Fruit fly (Drosophila melanogaster) whole organism, embryonic: Measurements from ENCODE around the gene CG17364.
A peak's percentile ranks its signal among the peaks of the same experiment; 100 is the strongest.

ENCODE experiments used
- Adf1 ChIP-seq: fragments of 200-800 bp; sonication (Bioruptor generic); IDR thresholded peaks from 2 replicates; pipeline ENCODE4 v1.3.6; 2022; ENCODE audit warnings: missing biosample characterization, missing genetic modification characterization
- B-H1 ChIP-seq: fragments of 200-800 bp; sonication (Bioruptor generic); IDR thresholded peaks from 3 replicates; pipeline ENCODE4 v1.3.6; 2022; ENCODE audit warnings: missing biosample characterization, missing genetic modification characterization
- CG11504 ChIP-seq: fragments of 200-800 bp; sonication (Bioruptor generic); optimal IDR thresholded peaks from 3 replicates; lab custom pipeline; 2019; ENCODE audit warnings: missing biosample characterization, mild to moderate bottlenecking, missing genetic modification characterization, moderate library complexity
- CG11695 ChIP-seq: fragments of 200-800 bp; sonication (Bioruptor generic); IDR thresholded peaks from 3 replicates; pipeline ENCODE4 v1.3.6; 2022; ENCODE audit warnings: missing biosample characterization, missing genetic modification characterization
- CG12155 ChIP-seq: fragments of 200-800 bp; sonication (Bioruptor generic); optimal IDR thresholded peaks from 3 replicates; lab custom pipeline; 2016; ENCODE audit warnings: missing biosample characterization, missing genetic modification characterization
- CG13296 ChIP-seq: fragments of 200-800 bp; sonication (Bioruptor generic); optimal IDR thresholded peaks from 3 replicates; lab custom pipeline; 2018; ENCODE audit warnings: missing biosample characterization, mild to moderate bottlenecking, missing genetic modification characterization
- CG14667 ChIP-seq: fragments of 200-800 bp; sonication (Bioruptor generic); IDR thresholded peaks from 2 replicates; pipeline ENCODE4 v1.3.6; 2022; ENCODE audit warnings: missing biosample characterization, missing genetic modification characterization
- CG15011 ChIP-seq: fragments of 200-800 bp; sonication (Bioruptor generic); optimal IDR thresholded peaks from 3 replicates; lab custom pipeline; 2018; ENCODE audit warnings: missing biosample characterization, mild to moderate bottlenecking, missing genetic modification characterization
- CG16779 ChIP-seq: fragments of 200-800 bp; sonication (Bioruptor generic); IDR thresholded peaks from 2 replicates; pipeline ENCODE4 v1.3.6; 2022; ENCODE audit warnings: missing biosample characterization, missing genetic modification characterization
- CG17385 ChIP-seq: fragments of 200-800 bp; sonication (Bioruptor generic); optimal IDR thresholded peaks from 3 replicates; lab custom pipeline; 2018; ENCODE audit warnings: missing biosample characterization, mild to moderate bottlenecking, missing genetic modification characterization
- CG17612 ChIP-seq: fragments of 200-800 bp; sonication (Bioruptor generic); IDR thresholded peaks from 2 replicates; pipeline ENCODE4 v1.3.6; 2022; ENCODE audit warnings: missing biosample characterization, missing genetic modification characterization
- CG17829 ChIP-seq: fragments of 200-800 bp; optimal IDR thresholded peaks from 2 replicates; lab custom pipeline; 2019; ENCODE audit warnings: missing biosample characterization, mild to moderate bottlenecking, missing genetic modification characterization, moderate library complexity
- CG18262 ChIP-seq: fragments of 200-800 bp; optimal IDR thresholded peaks from 3 replicates; lab custom pipeline; 2019; ENCODE audit warnings: missing biosample characterization, mild to moderate bottlenecking, missing genetic modification characterization, moderate library complexity
- CG18476 ChIP-seq: fragments of 200-800 bp; sonication (Bioruptor generic); optimal IDR thresholded peaks from 2 replicates; lab custom pipeline; 2016; ENCODE audit warnings: missing biosample characterization, mild to moderate bottlenecking, missing genetic modification characterization
- CG2120 ChIP-seq: fragments of 200-800 bp; sonication (Bioruptor generic); optimal IDR thresholded peaks from 3 replicates; lab custom pipeline; 2016; ENCODE audit warnings: missing biosample characterization, missing genetic modification characterization
- CG2875 ChIP-seq: fragments of 200-800 bp; sonication (Bioruptor generic); optimal IDR thresholded peaks from 2 replicates; lab custom pipeline; 2017; ENCODE audit warnings: missing biosample characterization, mild to moderate bottlenecking, missing genetic modification characterization, missing genetic modification reagents
- CG3726 ChIP-seq: fragments of 200-800 bp; sonication (Bioruptor generic); IDR thresholded peaks from 3 replicates; pipeline ENCODE4, ENCODE4 v1.3.6; 2022; ENCODE audit warnings: missing biosample characterization, missing genetic modification characterization
- CG5953 ChIP-seq: fragments of 200-800 bp; sonication (Bioruptor generic); IDR thresholded peaks from 2 replicates; pipeline ENCODE4 v1.3.6; 2022; ENCODE audit warnings: missing biosample characterization, missing genetic modification characterization
- CG6765 ChIP-seq: fragments of 200-800 bp; sonication (Bioruptor generic); optimal IDR thresholded peaks from 3 replicates; lab custom pipeline; 2017; ENCODE audit warnings: missing biosample characterization, mild to moderate bottlenecking, missing genetic modification characterization
- CG8944 ChIP-seq: fragments of 200-800 bp; sonication (Bioruptor generic); optimal IDR thresholded peaks from 3 replicates; lab custom pipeline; 2016; ENCODE audit warnings: missing biosample characterization, missing genetic modification characterization
- CoRest ChIP-seq: fragments of 200-800 bp; sonication (Bioruptor generic); optimal IDR thresholded peaks from 3 replicates; lab custom pipeline; 2018; ENCODE audit warnings: missing biosample characterization, mild to moderate bottlenecking, missing genetic modification characterization, moderate library complexity
- D19A ChIP-seq: fragments of 200-800 bp; optimal IDR thresholded peaks from 3 replicates; lab custom pipeline; 2019; ENCODE audit warnings: missing biosample characterization, mild to moderate bottlenecking, missing genetic modification characterization, moderate library complexity
- Deaf1 ChIP-seq: fragments of 200-800 bp; optimal IDR thresholded peaks from 3 replicates; lab custom pipeline; 2019; ENCODE audit warnings: missing biosample characterization, mild to moderate bottlenecking, missing genetic modification characterization, moderate library complexity
- Dip3 ChIP-seq: fragments of 200-800 bp; sonication (Bioruptor generic); optimal IDR thresholded peaks from 3 replicates; lab custom pipeline; 2016; ENCODE audit warnings: missing biosample characterization, missing genetic modification characterization
- Fer2 ChIP-seq: fragments of 200-800 bp; sonication (Bioruptor generic); optimal IDR thresholded peaks from 2 replicates; lab custom pipeline; 2018; ENCODE audit warnings: missing biosample characterization, mild to moderate bottlenecking, missing genetic modification characterization, moderate library complexity
- Kr ChIP-seq: fragments of 200-800 bp; sonication (Bioruptor generic); optimal IDR thresholded peaks from 2 replicates; lab custom pipeline; 2017; ENCODE audit warnings: missing biosample characterization, mild to moderate bottlenecking, missing genetic modification characterization
- Lpt ChIP-seq: fragments of >200 bp; optimal IDR thresholded peaks from 2 replicates; lab custom pipeline; 2018; ENCODE audit warnings: missing biosample characterization, missing genetic modification characterization
- Mad ChIP-seq: fragments of 200-800 bp; sonication (Bioruptor generic); optimal IDR thresholded peaks from 2 replicates; lab custom pipeline; 2016; ENCODE audit warnings: missing biosample characterization, missing genetic modification characterization
- NC2β ChIP-seq: fragments of 200-800 bp; sonication (Bioruptor generic); optimal IDR thresholded peaks from 2 replicates; lab custom pipeline; 2016; ENCODE audit warnings: missing biosample characterization, missing genetic modification characterization
- Opbp ChIP-seq: fragments of 200-800 bp; sonication (Bioruptor generic); IDR thresholded peaks from 3 replicates; pipeline ENCODE4 v1.3.6; 2022; ENCODE audit warnings: missing biosample characterization, missing genetic modification characterization; ENCODE audit not compliant: partially characterized antibody
- Scr ChIP-seq: fragments of 200-800 bp; sonication (Bioruptor generic); IDR thresholded peaks from 2 replicates; pipeline ENCODE4 v1.3.6; 2022; ENCODE audit warnings: missing biosample characterization, missing genetic modification characterization; ENCODE audit not compliant: partially characterized antibody
- Tbp ChIP-seq: fragments of >200 bp; optimal IDR thresholded peaks from 2 replicates; lab custom pipeline; 2018; ENCODE audit warnings: missing biosample characterization, missing genetic modification characterization
- ara ChIP-seq: fragments of 200-800 bp; sonication (Bioruptor generic); IDR thresholded peaks from 2 replicates; pipeline ENCODE4 v1.3.6; 2022; ENCODE audit warnings: missing biosample characterization, missing genetic modification characterization
- bowl ChIP-seq: fragments of 200-800 bp; sonication (Bioruptor generic); IDR thresholded peaks from 2 replicates; pipeline ENCODE4 v1.3.6; 2022; ENCODE audit warnings: missing biosample characterization, missing genetic modification characterization
- cas ChIP-seq: fragments of 200-800 bp; sonication (Bioruptor generic); IDR thresholded peaks from 2 replicates; pipeline ENCODE4 v1.3.6; 2022; ENCODE audit warnings: missing biosample characterization, missing genetic modification characterization
- cato ChIP-seq: fragments of 200-800 bp; sonication (Bioruptor generic); optimal IDR thresholded peaks from 2 replicates; lab custom pipeline; 2016; ENCODE audit warnings: missing biosample characterization, missing genetic modification characterization, borderline replicate concordance
- corto ChIP-seq: fragments of 200-800 bp; sonication (Bioruptor generic); optimal IDR thresholded peaks from 2 replicates; lab custom pipeline; 2016; ENCODE audit warnings: missing biosample characterization, mild to moderate bottlenecking, missing genetic modification characterization, moderate library complexity
- crc ChIP-seq: fragments of 200-800 bp; sonication (Bioruptor generic); optimal IDR thresholded peaks from 2 replicates; lab custom pipeline; 2016; ENCODE audit warnings: missing biosample characterization, missing genetic modification characterization
- crp ChIP-seq, 2 experiments: fragments of 200-800 bp; sonication (Bioruptor generic); optimal IDR thresholded peaks; 2 replicates in 1 of 2; 3 replicates in 1 of 2; lab custom pipeline; 2017; ENCODE audit warnings: missing biosample characterization in 2 of 2, missing genetic modification characterization in 2 of 2, mild to moderate bottlenecking in 1 of 2, moderate library complexity in 1 of 2
- emc ChIP-seq: fragments of 200-800 bp; sonication (Bioruptor generic); optimal IDR thresholded peaks from 2 replicates; lab custom pipeline; 2016; ENCODE audit warnings: missing biosample characterization, missing genetic modification characterization
- en ChIP-seq: fragments of 200-800 bp; sonication (Bioruptor generic); optimal IDR thresholded peaks from 2 replicates; lab custom pipeline; 2016; ENCODE audit warnings: missing biosample characterization, missing genetic modification characterization
- eve ChIP-seq, 2 experiments: fragments of >200 bp; optimal IDR thresholded peaks; 2 replicates each; lab custom pipeline; 2017; ENCODE audit warnings: missing biosample characterization in 2 of 2, missing genetic modification characterization in 2 of 2
- ind ChIP-seq: fragments of 200-800 bp; sonication (Bioruptor generic); optimal IDR thresholded peaks from 3 replicates; lab custom pipeline; 2016; ENCODE audit warnings: missing biosample characterization, missing genetic modification characterization
- mirr ChIP-seq: fragments of 200-800 bp; sonication (Bioruptor generic); optimal IDR thresholded peaks from 3 replicates; lab custom pipeline; 2018; ENCODE audit warnings: missing biosample characterization, mild to moderate bottlenecking, missing genetic modification characterization
- pho ChIP-seq: fragments of 200-800 bp; sonication (Bioruptor generic); optimal IDR thresholded peaks from 2 replicates; lab custom pipeline; 2016; ENCODE audit warnings: missing biosample characterization, missing genetic modification characterization
- psq ChIP-seq: fragments of 200-800 bp; sonication (Bioruptor generic); optimal IDR thresholded peaks from 2 replicates; lab custom pipeline; 2017; ENCODE audit warnings: missing biosample characterization, missing genetic modification characterization
- ro ChIP-seq: fragments of 200-800 bp; sonication (Bioruptor generic); IDR thresholded peaks from 2 replicates; pipeline ENCODE4 v1.3.6; 2022; ENCODE audit warnings: missing biosample characterization, missing genetic modification characterization
- ssp ChIP-seq: fragments of 200-800 bp; sonication (Bioruptor generic); IDR thresholded peaks from 2 replicates; pipeline ENCODE4 v1.3.6; 2022; ENCODE audit warnings: missing biosample characterization, missing genetic modification characterization
- vnd ChIP-seq: fragments of 200-800 bp; sonication (Bioruptor generic); IDR thresholded peaks from 3 replicates; pipeline ENCODE4 v1.3.6; 2022; ENCODE audit warnings: missing biosample characterization, missing genetic modification characterization; ENCODE audit not compliant: partially characterized antibody
- yki ChIP-seq: fragments of >200 bp; optimal IDR thresholded peaks from 3 replicates; lab custom pipeline; 2018
- z ChIP-seq: fragments of 200-800 bp; sonication (Bioruptor generic); IDR thresholded peaks from 3 replicates; pipeline ENCODE4 v1.3.6; 2022; ENCODE audit warnings: missing biosample characterization, missing genetic modification characterization
- zen2 ChIP-seq: fragments of 200-800 bp; sonication (Bioruptor generic); IDR thresholded peaks from 3 replicates; pipeline ENCODE4 v1.3.6; 2022; ENCODE audit warnings: missing biosample characterization, missing genetic modification characterization; ENCODE audit not compliant: partially characterized antibody

The CG17364 gene

dm6 chr3L:14002524-14003135 lies 9.4 kb upstream of the CG17364 start (continued):
- TF ChIP-seq CG18476 (GFP tag; lab: Kevin White, UChicago) (no peak), CG15011 (no peak), pho (GFP tag; lab: Kevin White, UChicago) (no peak), Adf1 (GFP tag; lab: Robert Waterston, UW) (no peak), CG11695 (no peak), ssp (GFP tag; lab: Robert Waterston, UW) (no peak), CoRest (tag; lab: Kevin White, UChicago) (no peak), ind (GFP tag; lab: Kevin White, UChicago) (no peak), CG18262 (no peak), vnd (no peak), en (no peak), Lpt (no peak), zen2 (GFP tag; lab: Robert Waterston, UW) (0 out of 3 replicates have a peak, but pooled peaks have one; percentile 12), B-H1 (no peak), bowl (no peak), Mad (GFP tag; lab: Kevin White, UChicago) (no peak), psq (peak; percentile 100), CG5953 (GFP tag; lab: Robert Waterston, UW) (no peak), emc (GFP tag; lab: Kevin White, UChicago) (no peak), NC2β (GFP tag; lab: Kevin White, UChicago) (peak; percentile 6), ara (GFP tag; lab: Robert Waterston, UW) (no peak), CG3726 (GFP tag; lab: Robert Waterston, UW) (no peak), crp (GFP tag; optimal IDR thresholded peaks at IDR 0.05; lab: Kevin White, UChicago) (no peak), crc (no peak), Dip3 (no peak), Scr (GFP tag; lab: Robert Waterston, UW) (peak; percentile 19; the same call in 1 of the 2 replicates), mirr (GFP tag; lab: Kevin White, UChicago) (peak; percentile 37), CG17829 (tag; lab: Kevin White, UChicago) (peak; percentile 13), CG2875 (GFP tag; lab: Kevin White, UChicago) (no peak), CG12155 (no peak), CG17385 (GFP tag; lab: Kevin White, UChicago) (peak; percentile 99), Fer2 (tag; lab: Kevin White, UChicago) (no peak), CG6765 (GFP tag; lab: Kevin White, UChicago) (peak; percentile 25), Kr (GFP tag; lab: Kevin White, UChicago) (no peak), CG8944 (GFP tag; lab: Kevin White, UChicago) (no peak), corto (GFP tag; lab: Kevin White, UChicago) (no peak), cato (GFP tag; lab: Kevin White, UChicago) (no peak), Tbp (GFP tag; lab: Kevin White, UChicago) (no peak), Deaf1 (tag; lab: Kevin White, UChicago) (no peak), D19A (tag; lab: Kevin White, UChicago) (no peak), CG14667 (no peak), cas (no peak), eve (GFP tag; optimal IDR thresholded peaks at IDR 0.05; lab: Kevin White, UChicago) (no peak), yki (lab: Kevin White, UChicago) (no peak), CG13296 (GFP tag; lab: Kevin White, UChicago) (no peak), CG2120 (no peak), CG11504 (tag; lab: Kevin White, UChicago) (no peak), z (GFP tag; lab: Robert Waterston, UW) (no peak), CG17612 (GFP tag; lab: Robert Waterston, UW) (no peak), CG16779 (GFP tag; lab: Robert Waterston, UW) (no peak), ro (GFP tag; lab: Robert Waterston, UW) (no peak), Opbp (GFP tag; lab: Robert Waterston, UW) (peak; percentile 77)
